Fruit fly (Drosophila melanogaster): Measurements from ENCODE around the gene U2af38.

U2af38 gene

DNA sequence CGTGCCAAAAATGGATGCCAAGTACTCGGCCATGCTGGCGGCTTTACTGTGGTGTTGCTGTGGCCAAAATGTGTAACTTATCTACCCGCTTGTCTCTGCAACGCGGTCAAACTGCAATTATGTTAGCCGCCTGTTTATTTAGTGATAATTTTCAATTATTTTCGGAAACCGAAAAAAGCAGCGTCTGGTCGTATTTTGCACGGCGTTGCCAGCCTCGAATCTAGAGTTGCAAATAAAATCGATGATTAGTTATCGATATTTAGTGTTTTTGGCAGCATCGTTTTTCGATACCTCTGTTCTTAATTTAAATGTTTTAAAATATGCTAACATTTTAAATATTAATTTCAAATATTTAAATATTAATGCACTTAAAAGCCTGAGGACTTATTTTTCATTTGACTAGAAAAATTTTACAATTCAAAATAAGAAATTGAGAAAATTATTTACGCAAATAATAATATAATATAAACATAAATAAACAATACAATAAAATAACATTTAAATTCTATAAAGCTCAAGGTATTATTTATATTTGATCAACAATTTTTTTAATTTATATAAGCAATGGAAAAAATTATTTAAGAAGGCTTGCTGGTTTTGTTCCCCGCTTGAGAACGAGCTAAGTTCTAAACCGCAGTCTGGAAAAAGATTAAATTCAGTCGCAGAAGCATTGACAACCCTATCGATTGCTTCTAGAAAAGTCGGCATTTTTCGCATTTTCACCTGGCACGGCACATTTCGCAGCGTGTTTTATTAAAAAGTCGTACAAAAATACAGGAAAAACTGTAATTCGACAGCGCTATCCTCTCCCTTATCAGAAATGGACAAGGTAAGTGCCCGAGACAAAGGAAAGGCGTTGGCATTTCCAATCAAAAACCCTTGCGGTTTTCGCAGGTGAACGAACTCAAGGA, at the start of gene U2af38, which contains the start of gene Stip1 (continued):
- TF ChIP-seq emc (GFP tag; optimal IDR thresholded peaks at IDR 0.05): no peak
- TF ChIP-seq CTCF (GFP tag; optimal IDR thresholded peaks at IDR 0.05): peak; percentile 54
- no peak for TF ChIP-seq Camta (GFP tag; optimal IDR thresholded peaks at IDR 0.05)
- no peak for TF ChIP-seq fd64A (GFP tag; optimal IDR thresholded peaks at IDR 0.05)
- peak; percentile 51 for TF ChIP-seq CG4617 (GFP tag; optimal IDR thresholded peaks at IDR 0.05; ENCODE audit: borderline replicate concordance)
- no peak for TF ChIP-seq CG15601 (tag; optimal IDR thresholded peaks at IDR 0.05)
- TF ChIP-seq CG2120 (GFP tag; optimal IDR thresholded peaks at IDR 0.05): peak; percentile 54
- TF ChIP-seq Aef1 (GFP tag; IDR thresholded peaks at IDR 0.05): no peak
- TF ChIP-seq CG8388 (GFP tag; optimal IDR thresholded peaks at IDR 0.05): no peak
- no peak for TF ChIP-seq CG7745 (tag; optimal IDR thresholded peaks at IDR 0.05)
- TF ChIP-seq CkIIα-i1 (GFP tag; IDR thresholded peaks at IDR 0.05): no peak
- TF ChIP-seq HLH3B (GFP tag; IDR thresholded peaks at IDR 0.05): no peak
- peak; percentile 8 for TF ChIP-seq Hr3 (GFP tag; optimal IDR thresholded peaks at IDR 0.05)
- TF ChIP-seq cad (GFP tag; optimal IDR thresholded peaks at IDR 0.05): no peak
- no peak for TF ChIP-seq ab (GFP tag; optimal IDR thresholded peaks at IDR 0.05)
- no peak for TF ChIP-seq Dbx (GFP tag; IDR thresholded peaks at IDR 0.05)
- TF ChIP-seq CG4282 (GFP tag; optimal IDR thresholded peaks at IDR 0.05): no peak
- TF ChIP-seq trem (tag; optimal IDR thresholded peaks at IDR 0.05): peak; percentile 76
- TF ChIP-seq CG11398 (GFP tag; optimal IDR thresholded peaks at IDR 0.05): no peak
- TF ChIP-seq Atf3 (GFP tag; optimal IDR thresholded peaks at IDR 0.05): no peak
- TF ChIP-seq tap (tag; optimal IDR thresholded peaks at IDR 0.05): no peak
- TF ChIP-seq Side (GFP tag; optimal IDR thresholded peaks at IDR 0.05): no peak
- TF ChIP-seq PHDP (tag; optimal IDR thresholded peaks at IDR 0.05): no peak
- TF ChIP-seq NC2α (GFP tag; optimal IDR thresholded peaks at IDR 0.05): no peak
- peak; percentile 13 for TF ChIP-seq pfk (GFP tag; optimal IDR thresholded peaks at IDR 0.05)
- peak; percentile 34 for TF ChIP-seq CG34376 (GFP tag; optimal IDR thresholded peaks at IDR 0.05)
- no peak for TF ChIP-seq kay (GFP tag; optimal IDR thresholded peaks at IDR 0.05)
- TF ChIP-seq h (optimal IDR thresholded peaks at IDR 0.05): no peak
- TF ChIP-seq oc (tag; optimal IDR thresholded peaks at IDR 0.05): peak; percentile 35
- TF ChIP-seq sim (GFP tag; IDR thresholded peaks at IDR 0.05): no peak
- no peak for TF ChIP-seq Mrtf (GFP tag; IDR thresholded peaks at IDR 0.05)
- TF ChIP-seq Spps (tag; optimal IDR thresholded peaks at IDR 0.05): no peak
- TF ChIP-seq dmrt11E (tag; optimal IDR thresholded peaks at IDR 0.05): no peak
- no peak for TF ChIP-seq sc (optimal IDR thresholded peaks at IDR 0.05)
- no peak for TF ChIP-seq sc (GFP tag; optimal IDR thresholded peaks at IDR 0.05)
- peak; percentile 7 for TF ChIP-seq nerfin-1 (tag; optimal IDR thresholded peaks at IDR 0.05)
- TF ChIP-seq YL-1 (GFP tag; optimal IDR thresholded peaks at IDR 0.05): peak; percentile 84
- TF ChIP-seq shn (GFP tag; optimal IDR thresholded peaks at IDR 0.05): no peak
- TF ChIP-seq gem (tag; optimal IDR thresholded peaks at IDR 0.05): peak; percentile 50
- TF ChIP-seq CG17359 (tag; optimal IDR thresholded peaks at IDR 0.05): no peak
- TF ChIP-seq p53 (GFP tag; optimal IDR thresholded peaks at IDR 0.05): no peak
- peak; percentile 14 for TF ChIP-seq Dek (tag; optimal IDR thresholded peaks at IDR 0.05)
- 0 out of 3 replicates have a peak, but pooled peaks have one; percentile 34 for TF ChIP-seq ken (GFP tag; IDR thresholded peaks at IDR 0.05)
- TF ChIP-seq CG15073 (GFP tag; optimal IDR thresholded peaks at IDR 0.05): no peak
- TF ChIP-seq Rx (GFP tag; IDR thresholded peaks at IDR 0.05): no peak
- peak; percentile 91 for TF ChIP-seq CG9215 (GFP tag; IDR thresholded peaks at IDR 0.05)
- peak; percentile 64; the same call in 1 of the 2 replicates for TF ChIP-seq slbo (GFP tag; IDR thresholded peaks at IDR 0.05)
- TF ChIP-seq bsh (GFP tag; optimal IDR thresholded peaks at IDR 0.05): no peak
- peak; percentile 42 for TF ChIP-seq sug (tag; optimal IDR thresholded peaks at IDR 0.05)
- peak; percentile 62 for TF ChIP-seq NFAT (GFP tag; IDR thresholded peaks at IDR 0.05)
- peak; percentile 43; the same call in 1 of the 2 replicates for TF ChIP-seq nerfin-2 (GFP tag; IDR thresholded peaks at IDR 0.05; ENCODE audit: partially characterized antibody)
